Worm (Caenorhabditis elegans) whole organism, young adult: ENCODE results near the gene F16F9.4.

Experiments used
- B0035.1 ChIP-seq: sonication (generic microtip); optimal IDR thresholded peaks from 2 replicates; lab custom pipeline; 2016; ENCODE audit warnings: missing genetic modification characterization, mild to moderate bottlenecking, missing compliant biosample characterization, missing genotype, missing genetic modification reagents
- B0336.3 ChIP-seq: fragments of 200-800 bp; sonication (Bioruptor generic); IDR thresholded peaks from 2 replicates; pipeline ENCODE4 v1.3.6; 2022; ENCODE audit warnings: missing genetic modification characterization, missing compliant biosample characterization
- C06A6.2 ChIP-seq: fragments of 200-800 bp; sonication (Bioruptor generic); conservative IDR thresholded peaks from 2 replicates; pipeline ENCODE4 v1.3.6; 2022; ENCODE audit warnings: missing genetic modification characterization, missing compliant biosample characterization
- F37B4.10 ChIP-seq: fragments of 200-800 bp; sonication (Bioruptor generic); IDR thresholded peaks from 2 replicates; pipeline ENCODE4 v1.3.6; 2022; ENCODE audit warnings: missing genetic modification characterization, missing compliant biosample characterization
- F52B5.7 ChIP-seq: sonication (generic microtip); optimal IDR thresholded peaks from 2 replicates; lab custom pipeline; 2016; ENCODE audit warnings: mild to moderate bottlenecking, missing genetic modification characterization, missing compliant biosample characterization
- F55B11.4 ChIP-seq: sonication (generic microtip); optimal IDR thresholded peaks from 2 replicates; lab custom pipeline; 2016; ENCODE audit warnings: missing compliant biosample characterization, missing genetic modification characterization, borderline replicate concordance; ENCODE audit not compliant: insufficient read depth
- T26A5.8 ChIP-seq: sonication (generic microtip); optimal IDR thresholded peaks from 2 replicates; lab custom pipeline; 2016; ENCODE audit warnings: missing genetic modification characterization, missing compliant biosample characterization
- Y53G8AR.9 ChIP-seq: fragments of 200-800 bp; sonication (Bioruptor generic); conservative IDR thresholded peaks from 2 replicates; pipeline ENCODE4 v1.3.6; 2022; ENCODE audit warnings: missing genetic modification reagents, missing genetic modification characterization, missing compliant biosample characterization
- Y56A3A.18 ChIP-seq: fragments of 200-800 bp; sonication (Bioruptor generic); IDR thresholded peaks from 2 replicates; pipeline ENCODE4 v1.3.6; 2022; ENCODE audit warnings: missing genetic modification reagents, missing genetic modification characterization, missing compliant biosample characterization
- Y95B8A.8 ChIP-seq: fragments of 200-800 bp; sonication (Bioruptor generic); IDR thresholded peaks from 2 replicates; pipeline ENCODE4 v1.3.6; 2022; ENCODE audit warnings: missing genetic modification reagents, missing genetic modification characterization, missing compliant biosample characterization
- aptf-2 ChIP-seq: fragments of 200-800 bp; sonication (Bioruptor generic); conservative IDR thresholded peaks from 2 replicates; pipeline ENCODE4 v1.3.6; 2022; ENCODE audit warnings: missing genetic modification reagents, missing genetic modification characterization, missing compliant biosample characterization
- aptf-3 ChIP-seq: fragments of 200-800 bp; sonication (Bioruptor generic); IDR thresholded peaks from 2 replicates; pipeline ENCODE4 v1.3.6; 2022; ENCODE audit warnings: missing genetic modification characterization, missing compliant biosample characterization
- atf-7 ChIP-seq: sonication (generic microtip); optimal IDR thresholded peaks from 2 replicates; lab custom pipeline; 2017; ENCODE audit warnings: mild to moderate bottlenecking, missing genetic modification characterization, missing compliant biosample characterization
- athp-1 ChIP-seq: sonication (generic microtip); optimal IDR thresholded peaks from 2 replicates; lab custom pipeline; 2017; ENCODE audit warnings: mild to moderate bottlenecking, missing genetic modification characterization, missing compliant biosample characterization
- cebp-1 ChIP-seq, 2 experiments: fragments of 200-800 bp in 1 of 2; sonication (Bioruptor generic) in 1 of 2; sonication (generic microtip) in 1 of 2; IDR thresholded peaks in 1 of 2; optimal IDR thresholded peaks in 1 of 2; 2 replicates each; pipeline versions ENCODE4 v1.3.6 to Lab custom; 2017 to 2022; ENCODE audit warnings: missing compliant biosample characterization in 2 of 2, missing genetic modification characterization in 2 of 2, mild to moderate bottlenecking in 1 of 2, missing genetic modification reagents in 1 of 2, moderate library complexity in 1 of 2
- ceh-40 ChIP-seq: fragments of 200-800 bp; sonication (Bioruptor generic); IDR thresholded peaks from 2 replicates; pipeline ENCODE4 v1.3.6; 2022; ENCODE audit warnings: missing genetic modification characterization, missing compliant biosample characterization
- ceh-58 ChIP-seq: fragments of 200-800 bp; sonication (Bioruptor generic); IDR thresholded peaks from 2 replicates; pipeline ENCODE4 v1.3.6; 2022; ENCODE audit warnings: missing genetic modification characterization, missing compliant biosample characterization
- ceh-79 ChIP-seq: sonication (generic microtip); optimal IDR thresholded peaks from 2 replicates; lab custom pipeline; 2017; ENCODE audit warnings: mild to moderate bottlenecking, missing genetic modification characterization, missing compliant biosample characterization
- ceh-91 ChIP-seq: fragments of 200-800 bp; sonication (Bioruptor generic); IDR thresholded peaks from 2 replicates; pipeline ENCODE4 v1.3.6; 2022; ENCODE audit warnings: missing genetic modification reagents, missing genetic modification characterization, missing compliant biosample characterization
- chd-7 ChIP-seq: sonication (generic microtip); optimal IDR thresholded peaks from 2 replicates; lab custom pipeline; 2016; ENCODE audit warnings: mild to moderate bottlenecking, missing genetic modification characterization, moderate library complexity, missing compliant biosample characterization
- dox-1 ChIP-seq: fragments of 200-800 bp; sonication (Bioruptor generic); IDR thresholded peaks from 2 replicates; pipeline ENCODE4 v1.3.6; 2022; ENCODE audit warnings: missing genetic modification reagents, missing genetic modification characterization, missing compliant biosample characterization
- egl-44 ChIP-seq: fragments of 200-800 bp; sonication (Bioruptor generic); IDR thresholded peaks from 2 replicates; pipeline ENCODE4 v1.3.6; 2022; ENCODE audit warnings: missing genetic modification reagents, missing genetic modification characterization, missing compliant biosample characterization
- egrh-3 ChIP-seq: fragments of 200-800 bp; sonication (Bioruptor generic); IDR thresholded peaks from 2 replicates; pipeline ENCODE4 v1.3.6; 2022; ENCODE audit warnings: missing genetic modification reagents, missing genetic modification characterization, missing compliant biosample characterization
- ets-4 ChIP-seq: fragments of 200-800 bp; sonication (Bioruptor generic); optimal IDR thresholded peaks from 2 replicates; lab custom pipeline; 2018; ENCODE audit warnings: mild to moderate bottlenecking, missing genetic modification characterization, missing compliant biosample characterization
- hlh-12 ChIP-seq: sonication (generic microtip); optimal IDR thresholded peaks from 2 replicates; lab custom pipeline; 2016; ENCODE audit warnings: missing genetic modification characterization, missing compliant biosample characterization
- hlh-26 ChIP-seq: fragments of 200-800 bp; sonication (Bioruptor generic); conservative IDR thresholded peaks from 2 replicates; pipeline ENCODE4 v1.3.6; 2022; ENCODE audit warnings: missing genetic modification reagents, missing genetic modification characterization, missing compliant biosample characterization
- let-526 ChIP-seq: fragments of 200-800 bp; sonication (Bioruptor generic); IDR thresholded peaks from 2 replicates; pipeline ENCODE4 v1.3.6; 2022; ENCODE audit warnings: missing genetic modification reagents, missing genetic modification characterization, missing compliant biosample characterization
- let-607 ChIP-seq, 2 experiments: fragments of 200-800 bp in 1 of 2; sonication (Bioruptor generic) in 1 of 2; sonication (generic microtip) in 1 of 2; optimal IDR thresholded peaks; 2 replicates each; lab custom pipeline; 2016 to 2018; ENCODE audit warnings: mild to moderate bottlenecking in 2 of 2, missing compliant biosample characterization in 2 of 2, missing genetic modification characterization in 2 of 2, moderate library complexity in 2 of 2, missing genotype in 1 of 2
- lin-40 ChIP-seq: sonication (generic microtip); optimal IDR thresholded peaks from 2 replicates; lab custom pipeline; 2016; ENCODE audit warnings: missing genetic modification characterization, mild to moderate bottlenecking, missing compliant biosample characterization, missing genotype, missing genetic modification reagents
- lin-54 ChIP-seq: fragments of 200-800 bp; sonication (Bioruptor generic); optimal IDR thresholded peaks from 2 replicates; lab custom pipeline; 2018; ENCODE audit warnings: mild to moderate bottlenecking, missing genetic modification characterization, missing compliant biosample characterization
- lsl-1 ChIP-seq: fragments of 200-800 bp; sonication (Bioruptor generic); optimal IDR thresholded peaks from 2 replicates; lab custom pipeline; 2018; ENCODE audit warnings: mild to moderate bottlenecking, missing genetic modification characterization, moderate library complexity, missing compliant biosample characterization
- lsy-27 ChIP-seq: sonication (generic microtip); optimal IDR thresholded peaks from 2 replicates; lab custom pipeline; 2017; ENCODE audit warnings: missing genetic modification characterization, mild to moderate bottlenecking, missing compliant biosample characterization, antibody characterized with exemption, missing genotype, borderline replicate concordance; ENCODE audit not compliant: insufficient read depth
- madf-6 ChIP-seq: fragments of 200-800 bp; sonication (Bioruptor generic); IDR thresholded peaks from 2 replicates; pipeline ENCODE4 v1.3.6; 2022; ENCODE audit warnings: missing genetic modification reagents, missing genetic modification characterization, missing compliant biosample characterization
- mel-28 ChIP-seq: sonication (generic microtip); optimal IDR thresholded peaks from 2 replicates; lab custom pipeline; 2016; ENCODE audit warnings: borderline replicate concordance, mild to moderate bottlenecking, missing genetic modification characterization, missing compliant biosample characterization
- mes-4 ChIP-seq: sonication (generic microtip); optimal IDR thresholded peaks from 2 replicates; lab custom pipeline; 2016; ENCODE audit warnings: missing genotype, missing genetic modification characterization, missing compliant biosample characterization
- nfyb-1 ChIP-seq: fragments of 200-800 bp; sonication (Bioruptor generic); IDR thresholded peaks from 2 replicates; pipeline ENCODE4 v1.3.6; 2022; ENCODE audit warnings: missing genetic modification reagents, missing genetic modification characterization, missing compliant biosample characterization
- nhr-27 ChIP-seq: fragments of 200-800 bp; sonication (Bioruptor generic); optimal IDR thresholded peaks from 2 replicates; lab custom pipeline; 2018; ENCODE audit warnings: mild to moderate bottlenecking, missing genetic modification characterization, moderate library complexity, missing compliant biosample characterization
- nhr-90 ChIP-seq: sonication (generic microtip); optimal IDR thresholded peaks from 2 replicates; lab custom pipeline; 2016; ENCODE audit warnings: missing genotype, mild to moderate bottlenecking, missing genetic modification characterization, missing compliant biosample characterization
- pbrm-1 ChIP-seq: fragments of 200-800 bp; sonication (Bioruptor generic); IDR thresholded peaks from 2 replicates; pipeline ENCODE4 v1.3.6; 2022; ENCODE audit warnings: missing genetic modification reagents, missing genetic modification characterization, missing compliant biosample characterization
- repo-1 ChIP-seq: sonication (generic microtip); optimal IDR thresholded peaks from 2 replicates; lab custom pipeline; 2017; ENCODE audit warnings: mild to moderate bottlenecking, missing genetic modification characterization, missing compliant biosample characterization
- snpc-3.4 ChIP-seq: sonication (generic microtip); optimal IDR thresholded peaks from 2 replicates; lab custom pipeline; 2017; ENCODE audit warnings: missing genetic modification characterization, mild to moderate bottlenecking, missing compliant biosample characterization, antibody characterized with exemption, moderate library complexity, missing genotype, missing genetic modification reagents
- tlf-1 ChIP-seq: fragments of 200-800 bp; sonication (Bioruptor generic); optimal IDR thresholded peaks from 2 replicates; lab custom pipeline; 2018; ENCODE audit warnings: mild to moderate bottlenecking, missing genetic modification characterization, missing compliant biosample characterization
- zfh-2 ChIP-seq: fragments of 200-800 bp; sonication (Bioruptor generic); conservative IDR thresholded peaks from 2 replicates; pipeline ENCODE4 v1.3.6; 2022; ENCODE audit warnings: missing genetic modification reagents, missing genetic modification characterization, missing compliant biosample characterization
- ztf-22 ChIP-seq: fragments of 200-800 bp; sonication (Bioruptor generic); optimal IDR thresholded peaks from 2 replicates; lab custom pipeline; 2018; ENCODE audit warnings: mild to moderate bottlenecking, missing genetic modification characterization, moderate library complexity, missing compliant biosample characterization
- ztf-26 ChIP-seq: sonication (generic microtip); optimal IDR thresholded peaks from 2 replicates; lab custom pipeline; 2017; ENCODE audit warnings: missing genetic modification characterization, missing compliant biosample characterization
- ztf-28 ChIP-seq: fragments of 200-800 bp; sonication (Bioruptor generic); IDR thresholded peaks from 2 replicates; pipeline ENCODE4 v1.3.6; 2022; ENCODE audit warnings: missing genetic modification reagents, missing genetic modification characterization, missing compliant biosample characterization
- ztf-3 ChIP-seq: fragments of 200-800 bp; sonication (Bioruptor generic); optimal IDR thresholded peaks from 2 replicates; lab custom pipeline; 2018; ENCODE audit warnings: mild to moderate bottlenecking, missing genetic modification characterization, missing compliant biosample characterization

F16F9.4 gene

DNA sequence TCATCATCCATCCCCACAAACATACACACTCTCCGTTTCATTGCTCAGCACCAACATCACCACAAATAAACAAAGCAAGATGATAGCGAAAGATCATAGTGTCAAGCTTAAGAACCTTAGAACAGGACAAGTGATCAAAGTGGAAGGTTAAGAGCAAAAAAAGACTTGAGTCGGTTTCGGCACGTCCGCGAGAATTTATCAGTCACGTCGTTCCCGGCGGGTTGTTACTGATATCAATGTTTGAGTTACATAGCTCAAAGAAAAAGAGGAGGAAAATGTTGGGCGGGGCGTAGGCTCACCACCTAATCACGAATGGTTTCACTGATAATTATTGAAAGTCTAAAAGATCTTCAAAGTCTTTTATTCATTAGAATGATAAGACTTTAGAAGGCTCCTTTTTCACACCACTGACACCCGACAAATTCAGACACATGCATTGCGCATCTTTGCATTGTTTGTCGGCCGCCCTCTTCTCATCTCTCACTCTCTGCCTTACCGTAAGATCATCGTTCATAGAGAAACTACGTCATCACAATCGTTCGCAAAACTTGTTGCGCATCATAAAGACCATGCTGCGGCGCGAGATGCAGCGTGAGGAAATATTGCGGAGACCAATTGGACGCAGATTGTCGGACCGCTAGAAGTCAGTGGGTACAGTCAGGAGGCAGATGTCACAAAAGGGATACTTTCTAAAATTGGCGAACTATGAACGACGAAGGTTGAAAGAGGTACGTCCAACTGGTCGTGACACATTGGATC is 14.1 kb upstream of the F16F9.4 start (continued):
- peak; percentile 82 for TF ChIP-seq lin-40 (tag; lab: Kevin White, UChicago)
- no peak for TF ChIP-seq cebp-1 (GFP tag; IDR thresholded peaks at IDR 0.05; lab: Robert Waterston, UW)
- TF ChIP-seq cebp-1 (tag; optimal IDR thresholded peaks at IDR 0.05; lab: Kevin White, UChicago): peak; percentile 49
- no peak for TF ChIP-seq ztf-28 (GFP tag; lab: Robert Waterston, UW)
- no peak for TF ChIP-seq ceh-91 (GFP tag; lab: Robert Waterston, UW)
- no peak for TF ChIP-seq ceh-79 (tag; lab: Kevin White, UChicago)
- no peak for TF ChIP-seq snpc-3.4 (tag; lab: Kevin White, UChicago)
- TF ChIP-seq Y56A3A.18 (GFP tag; lab: Robert Waterston, UW): no peak
- TF ChIP-seq aptf-2 (GFP tag; lab: Robert Waterston, UW): no peak
- TF ChIP-seq F52B5.7 (tag; lab: Kevin White, UChicago): no peak
- 0 out of 2 replicates have a peak, but pooled peaks have one; percentile 40 for TF ChIP-seq nfyb-1 (GFP tag; lab: Robert Waterston, UW)
- TF ChIP-seq lin-54 (GFP tag; lab: Kevin White, UChicago): no peak
- TF ChIP-seq mel-28 (tag; lab: Kevin White, UChicago): no peak
- no peak for TF ChIP-seq B0035.1 (tag; lab: Kevin White, UChicago)
- TF ChIP-seq tlf-1: no peak
- no peak for TF ChIP-seq hlh-26
- no peak for TF ChIP-seq dox-1 (GFP tag; lab: Robert Waterston, UW)
- TF ChIP-seq athp-1: no peak
- no peak for TF ChIP-seq zfh-2
- TF ChIP-seq ets-4: no peak
- TF ChIP-seq mes-4 (tag; lab: Kevin White, UChicago): no peak
- 0 out of 2 replicates have a peak, but pooled peaks have one; percentile 20 for TF ChIP-seq Y53G8AR.9 (GFP tag; lab: Robert Waterston, UW)
- peak; percentile 79 for TF ChIP-seq C06A6.2
- TF ChIP-seq let-526 (GFP tag; lab: Robert Waterston, UW): no peak
- no peak for TF ChIP-seq aptf-3 (GFP tag; lab: Robert Waterston, UW)
- no peak for TF ChIP-seq repo-1
- TF ChIP-seq ceh-58 (GFP tag; lab: Robert Waterston, UW): no peak
- no peak for TF ChIP-seq lsl-1 (GFP tag; lab: Kevin White, UChicago)
- no peak for TF ChIP-seq T26A5.8 (tag; lab: Kevin White, UChicago)
- TF ChIP-seq egrh-3 (GFP tag; lab: Robert Waterston, UW): no peak
- TF ChIP-seq egl-44 (GFP tag; lab: Robert Waterston, UW): no peak
- no peak for TF ChIP-seq pbrm-1
- TF ChIP-seq F55B11.4 (tag; lab: Kevin White, UChicago): no peak
- TF ChIP-seq nhr-27 (tag; lab: Kevin White, UChicago): no peak
- TF ChIP-seq ceh-40 (GFP tag; lab: Robert Waterston, UW): no peak
- TF ChIP-seq nhr-90 (tag; lab: Kevin White, UChicago): no peak
- peak; percentile 58 for TF ChIP-seq chd-7
- TF ChIP-seq let-607 (tag; optimal IDR thresholded peaks at IDR 0.05; lab: Kevin White, UChicago): no peak
- TF ChIP-seq B0336.3: peak; percentile 32; the same call in 1 of the 2 replicates
- no peak for TF ChIP-seq Y95B8A.8 (GFP tag; lab: Robert Waterston, UW)
- TF ChIP-seq lsy-27: no peak
- no peak for TF ChIP-seq madf-6 (GFP tag; lab: Robert Waterston, UW)
- TF ChIP-seq ztf-3 (GFP tag; lab: Kevin White, UChicago): no peak
- no peak for TF ChIP-seq ztf-22 (GFP tag; lab: Kevin White, UChicago)
- TF ChIP-seq hlh-12 (tag; lab: Kevin White, UChicago): no peak
- no peak for TF ChIP-seq F37B4.10 (GFP tag; lab: Robert Waterston, UW)
- TF ChIP-seq ztf-26 (tag; lab: Kevin White, UChicago): peak; percentile 90
- TF ChIP-seq atf-7 (tag; lab: Kevin White, UChicago): no peak
